Fruit fly (Drosophila melanogaster) whole organism, embryonic: ENCODE results near the gene CG3764.

Experiments used
- Antp ChIP-seq: fragments of 200-800 bp; sonication (Bioruptor generic); optimal IDR thresholded peaks from 3 replicates; lab custom pipeline; 2016; ENCODE audit warnings: missing biosample characterization, missing genetic modification characterization
- Bgb ChIP-seq: fragments of 200-800 bp; sonication (Bioruptor generic); IDR thresholded peaks from 2 replicates; pipeline ENCODE4 v1.3.6; 2022; ENCODE audit warnings: missing biosample characterization, missing genetic modification characterization; ENCODE audit not compliant: partially characterized antibody
- CG1024 ChIP-seq: fragments of 200-800 bp; sonication (Bioruptor generic); IDR thresholded peaks from 2 replicates; pipeline ENCODE4 v1.3.6; 2022; ENCODE audit warnings: missing biosample characterization, missing genetic modification characterization
- CG15514 ChIP-seq: fragments of 200-800 bp; sonication (Bioruptor generic); optimal IDR thresholded peaks from 3 replicates; lab custom pipeline; 2017; ENCODE audit warnings: missing biosample characterization, missing genetic modification characterization, mild to moderate bottlenecking, moderate library complexity, missing genetic modification reagents
- CG16813 ChIP-seq: fragments of 200-800 bp; sonication (Bioruptor generic); IDR thresholded peaks from 3 replicates; pipeline ENCODE4 v1.3.6; 2022; ENCODE audit warnings: missing biosample characterization, missing genetic modification characterization; ENCODE audit not compliant: partially characterized antibody
- CG18764 ChIP-seq: fragments of 200-800 bp; sonication (Bioruptor generic); optimal IDR thresholded peaks from 3 replicates; lab custom pipeline; 2016; ENCODE audit warnings: missing biosample characterization, missing genetic modification characterization
- CG31441 ChIP-seq: fragments of 200-800 bp; sonication (Bioruptor generic); IDR thresholded peaks from 2 replicates; pipeline ENCODE4 v1.3.6; 2022; ENCODE audit warnings: missing biosample characterization, missing genetic modification characterization
- CG3163 ChIP-seq: fragments of 200-800 bp; sonication (Bioruptor generic); optimal IDR thresholded peaks from 3 replicates; lab custom pipeline; 2016; ENCODE audit warnings: missing biosample characterization, missing genetic modification characterization
- CG3281 ChIP-seq: fragments of 200-800 bp; sonication (Bioruptor generic); optimal IDR thresholded peaks from 3 replicates; lab custom pipeline; 2017; ENCODE audit warnings: missing biosample characterization, mild to moderate bottlenecking, missing genetic modification characterization
- CG3407 ChIP-seq: fragments of 200-800 bp; sonication (Bioruptor generic); optimal IDR thresholded peaks from 2 replicates; lab custom pipeline; 2018; ENCODE audit warnings: missing biosample characterization, mild to moderate bottlenecking, missing genetic modification characterization
- CG34376 ChIP-seq: fragments of 200-800 bp; sonication (Bioruptor generic); optimal IDR thresholded peaks from 2 replicates; lab custom pipeline; 2018; ENCODE audit warnings: missing biosample characterization, mild to moderate bottlenecking, missing genetic modification characterization
- CG4424 ChIP-seq: fragments of 200-800 bp; sonication (Bioruptor generic); optimal IDR thresholded peaks from 3 replicates; lab custom pipeline; 2016; ENCODE audit warnings: missing biosample characterization, missing genetic modification characterization
- CG7357 ChIP-seq: fragments of 200-800 bp; sonication (Bioruptor generic); IDR thresholded peaks from 3 replicates; pipeline ENCODE4 v1.3.6; 2022; ENCODE audit warnings: missing biosample characterization, missing genetic modification characterization
- CG7987 ChIP-seq: fragments of 200-800 bp; sonication (Bioruptor generic); optimal IDR thresholded peaks from 2 replicates; lab custom pipeline; 2018; ENCODE audit warnings: missing biosample characterization, mild to moderate bottlenecking, missing genetic modification characterization, moderate library complexity
- CG9817 ChIP-seq: fragments of 200-800 bp; sonication (Bioruptor generic); optimal IDR thresholded peaks from 2 replicates; lab custom pipeline; 2018; ENCODE audit warnings: missing biosample characterization, mild to moderate bottlenecking, missing genetic modification characterization, moderate library complexity
- CTCF ChIP-seq: fragments of 200-800 bp; sonication (Bioruptor generic); optimal IDR thresholded peaks from 2 replicates; lab custom pipeline; 2017; ENCODE audit warnings: missing biosample characterization, mild to moderate bottlenecking, missing genetic modification characterization, moderate library complexity
- CrebB ChIP-seq: fragments of 200-800 bp; sonication (Bioruptor generic); optimal IDR thresholded peaks from 3 replicates; lab custom pipeline; 2018; ENCODE audit warnings: missing biosample characterization, mild to moderate bottlenecking, missing genetic modification characterization
- D19B ChIP-seq: fragments of 200-800 bp; sonication (Bioruptor generic); optimal IDR thresholded peaks from 2 replicates; lab custom pipeline; 2017; ENCODE audit warnings: missing biosample characterization, mild to moderate bottlenecking, missing genetic modification characterization
- Fer2 ChIP-seq: fragments of 200-800 bp; sonication (Bioruptor generic); optimal IDR thresholded peaks from 2 replicates; lab custom pipeline; 2018; ENCODE audit warnings: missing biosample characterization, mild to moderate bottlenecking, missing genetic modification characterization, moderate library complexity
- Gug ChIP-seq: fragments of 200-800 bp; sonication (Bioruptor generic); IDR thresholded peaks from 4 replicates; pipeline ENCODE4 v1.3.6; 2022; ENCODE audit warnings: missing biosample characterization, missing genetic modification characterization
- H2.0 ChIP-seq: fragments of 200-800 bp; sonication (Bioruptor generic); IDR thresholded peaks from 2 replicates; pipeline ENCODE4 v1.3.6; 2022; ENCODE audit warnings: missing biosample characterization, missing genetic modification characterization
- HmgD ChIP-seq: fragments of 200-800 bp; sonication (Bioruptor generic); optimal IDR thresholded peaks from 3 replicates; lab custom pipeline; 2016; ENCODE audit warnings: missing biosample characterization, missing genetic modification characterization
- Hr51 ChIP-seq, 2 experiments: fragments of 200-800 bp; sonication (Bioruptor generic); optimal IDR thresholded peaks; 2 replicates in 1 of 2; 3 replicates in 1 of 2; lab custom pipeline; 2016 to 2018; ENCODE audit warnings: missing biosample characterization in 2 of 2, missing genetic modification characterization in 2 of 2, mild to moderate bottlenecking in 1 of 2, moderate library complexity in 1 of 2
- Mad ChIP-seq: fragments of 200-800 bp; sonication (Bioruptor generic); optimal IDR thresholded peaks from 2 replicates; lab custom pipeline; 2016; ENCODE audit warnings: missing biosample characterization, missing genetic modification characterization
- Nf-YB ChIP-seq: fragments of 200-800 bp; sonication (Bioruptor generic); optimal IDR thresholded peaks from 3 replicates; lab custom pipeline; 2019; ENCODE audit warnings: missing biosample characterization, mild to moderate bottlenecking, missing genetic modification characterization, moderate library complexity
- NfI ChIP-seq: fragments of 200-800 bp; sonication (Bioruptor generic); optimal IDR thresholded peaks from 3 replicates; lab custom pipeline; 2018; ENCODE audit warnings: missing biosample characterization, mild to moderate bottlenecking, missing genetic modification characterization, moderate library complexity
- Poxn ChIP-seq: fragments of 200-800 bp; sonication (Bioruptor generic); IDR thresholded peaks from 2 replicates; pipeline ENCODE4 v1.3.6; 2022; ENCODE audit warnings: missing biosample characterization, missing genetic modification characterization
- Sin3A ChIP-seq: fragments of >200 bp; optimal IDR thresholded peaks from 2 replicates; lab custom pipeline; 2018
- ase ChIP-seq: fragments of 200-800 bp; sonication (Bioruptor generic); IDR thresholded peaks from 3 replicates; pipeline ENCODE4 v1.3.6; 2022; ENCODE audit warnings: missing biosample characterization, missing genetic modification characterization
- az2 ChIP-seq: fragments of 200-800 bp; sonication (Bioruptor generic); optimal IDR thresholded peaks from 3 replicates; lab custom pipeline; 2016; ENCODE audit warnings: missing biosample characterization, missing genetic modification characterization
- chinmo ChIP-seq: fragments of 200-800 bp; sonication (Bioruptor generic); IDR thresholded peaks from 4 replicates; pipeline ENCODE4 v1.3.6; 2022; ENCODE audit warnings: missing biosample characterization, missing genetic modification characterization; ENCODE audit not compliant: partially characterized antibody
- chm ChIP-seq: fragments of 200-800 bp; sonication (Bioruptor generic); IDR thresholded peaks from 2 replicates; pipeline ENCODE4 v1.3.6; 2022; ENCODE audit warnings: missing biosample characterization, missing genetic modification characterization
- ci ChIP-seq: fragments of 200-800 bp; sonication (Bioruptor generic); IDR thresholded peaks from 3 replicates; pipeline ENCODE4 v1.3.6; 2022; ENCODE audit warnings: missing biosample characterization, missing genetic modification characterization
- dan ChIP-seq: fragments of 200-800 bp; sonication (Bioruptor generic); IDR thresholded peaks from 2 replicates; pipeline ENCODE4 v1.3.6; 2022; ENCODE audit warnings: missing biosample characterization, missing genetic modification characterization
- dysf ChIP-seq: fragments of 200-800 bp; sonication (Bioruptor generic); IDR thresholded peaks from 3 replicates; pipeline ENCODE4 v1.3.6; 2022; ENCODE audit warnings: missing biosample characterization, missing genetic modification characterization
- emc ChIP-seq: fragments of 200-800 bp; sonication (Bioruptor generic); optimal IDR thresholded peaks from 2 replicates; lab custom pipeline; 2016; ENCODE audit warnings: missing biosample characterization, missing genetic modification characterization
- fru ChIP-seq: fragments of >200 bp; optimal IDR thresholded peaks from 2 replicates; lab custom pipeline; 2017
- gfzf ChIP-seq: fragments of 200-800 bp; sonication (Bioruptor generic); optimal IDR thresholded peaks from 2 replicates; lab custom pipeline; 2016; ENCODE audit warnings: missing biosample characterization, mild to moderate bottlenecking, missing genetic modification characterization, moderate library complexity
- hkb ChIP-seq, 2 experiments: fragments of 200-800 bp in 1 of 2; fragments of >200 bp in 1 of 2; sonication (Bioruptor generic) in 1 of 2; IDR thresholded peaks in 1 of 2; optimal IDR thresholded peaks in 1 of 2; 2 replicates each; pipeline versions ENCODE4 v1.3.6 to Lab custom; 2017 to 2022; ENCODE audit warnings: missing biosample characterization in 1 of 2, missing genetic modification characterization in 1 of 2
- kay ChIP-seq: fragments of 200-800 bp; sonication (Bioruptor generic); optimal IDR thresholded peaks from 2 replicates; lab custom pipeline; 2016; ENCODE audit warnings: missing biosample characterization, missing genetic modification characterization
- lmd ChIP-seq: fragments of 200-800 bp; sonication (Bioruptor generic); IDR thresholded peaks from 2 replicates; pipeline ENCODE4 v1.3.6; 2022; ENCODE audit warnings: missing biosample characterization, missing genetic modification characterization
- lov ChIP-seq, 2 experiments: fragments of 200-800 bp in 1 of 2; fragments of >200 bp in 1 of 2; sonication (Bioruptor generic) in 1 of 2; IDR thresholded peaks in 1 of 2; optimal IDR thresholded peaks in 1 of 2; 2 replicates in 1 of 2; 3 replicates in 1 of 2; pipeline versions ENCODE4 v1.3.6 to Lab custom; 2017 to 2022; ENCODE audit warnings: missing biosample characterization in 1 of 2, missing genetic modification characterization in 1 of 2
- oc ChIP-seq: fragments of 200-800 bp; sonication (Bioruptor generic); optimal IDR thresholded peaks from 2 replicates; lab custom pipeline; 2018; ENCODE audit warnings: missing biosample characterization, mild to moderate bottlenecking, missing genetic modification characterization, moderate library complexity
- pita ChIP-seq: fragments of 200-800 bp; sonication (Bioruptor generic); optimal IDR thresholded peaks from 2 replicates; lab custom pipeline; 2017; ENCODE audit warnings: missing biosample characterization, mild to moderate bottlenecking, missing genetic modification characterization
- sc ChIP-seq, 3 experiments: fragments of >200 bp in 2 of 3; fragments of 200-800 bp in 1 of 3; sonication (Bioruptor generic) in 1 of 3; optimal IDR thresholded peaks; 2 replicates in 2 of 3; 3 replicates in 1 of 3; lab custom pipeline; 2017; ENCODE audit warnings: mild to moderate bottlenecking in 1 of 3, missing biosample characterization in 1 of 3, missing genetic modification characterization in 1 of 3, missing genetic modification reagents in 1 of 3
- sens-2 ChIP-seq: fragments of 200-800 bp; sonication (Bioruptor generic); IDR thresholded peaks from 2 replicates; pipeline ENCODE4 v1.3.6; 2022; ENCODE audit warnings: missing biosample characterization, missing genetic modification characterization
- slp2 ChIP-seq: fragments of 200-800 bp; sonication (Bioruptor generic); optimal IDR thresholded peaks from 2 replicates; lab custom pipeline; 2016; ENCODE audit warnings: missing biosample characterization, missing genetic modification characterization
- tgo ChIP-seq: fragments of 200-800 bp; sonication (Bioruptor generic); IDR thresholded peaks from 3 replicates; pipeline ENCODE4 v1.3.6; 2022; ENCODE audit warnings: missing biosample characterization, missing genetic modification characterization
- wdn ChIP-seq: fragments of 200-800 bp; sonication (Bioruptor generic); IDR thresholded peaks from 2 replicates; pipeline ENCODE4 v1.3.6; 2022; ENCODE audit warnings: missing biosample characterization, missing genetic modification characterization

CG3764 gene

DNA sequence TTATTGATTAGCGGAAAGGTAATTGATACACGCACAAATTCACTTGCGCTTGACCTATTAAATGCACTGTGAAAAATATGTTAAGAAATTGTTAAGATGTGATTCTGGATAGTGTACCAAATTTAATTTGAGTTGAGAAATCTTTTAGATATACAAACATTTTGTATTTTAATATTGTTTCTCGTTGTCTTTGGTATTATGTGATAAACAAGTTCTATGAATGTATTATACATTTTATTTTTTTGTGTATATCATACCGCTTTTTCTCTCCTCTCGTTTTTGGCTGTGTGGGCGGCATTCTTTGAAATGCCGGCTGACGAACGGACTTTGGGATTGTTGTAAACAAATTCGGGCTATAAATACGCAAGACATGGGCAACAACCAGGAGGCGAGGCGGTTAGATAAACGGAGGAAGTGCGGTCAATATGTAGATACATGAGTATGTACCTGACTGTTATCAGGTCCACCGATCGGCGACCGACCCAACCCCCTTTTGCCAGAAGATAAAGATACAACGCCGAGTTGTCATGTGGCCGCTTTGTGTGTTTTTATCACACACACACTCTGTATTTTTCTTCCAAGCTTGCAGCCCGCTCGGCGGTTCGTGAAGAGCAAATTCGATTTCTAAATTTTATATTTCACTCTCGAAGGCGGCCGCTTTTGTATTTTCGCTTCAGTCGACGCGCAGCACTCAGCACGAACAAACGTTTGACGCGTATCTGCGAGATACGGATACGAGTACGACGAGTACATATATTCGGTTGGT, 55.4 kb downstream of the CG3764 start (continued):
- no peak for TF ChIP-seq lov (optimal IDR thresholded peaks at IDR 0.05; lab: Kevin White, UChicago)
- no peak for TF ChIP-seq lov (GFP tag; IDR thresholded peaks at IDR 0.05; lab: Robert Waterston, UW)
- peak; percentile 5 for TF ChIP-seq CG18764 (GFP tag; lab: Kevin White, UChicago)
- peak; percentile 57 for TF ChIP-seq CG15514 (GFP tag; lab: Kevin White, UChicago)
- no peak for TF ChIP-seq dan (GFP tag; lab: Robert Waterston, UW)
- TF ChIP-seq Mad (GFP tag; lab: Kevin White, UChicago): no peak
- peak; percentile 51 for TF ChIP-seq CrebB (tag; lab: Kevin White, UChicago)
- TF ChIP-seq az2: peak; percentile 62
- peak; percentile 33; the same call in 1 of the 2 replicates for TF ChIP-seq chm (GFP tag; lab: Robert Waterston, UW)
- TF ChIP-seq CG9817 (tag; lab: Kevin White, UChicago): peak; percentile 56
- no peak for TF ChIP-seq hkb (optimal IDR thresholded peaks at IDR 0.05; lab: Kevin White, UChicago)
- peak; percentile 79 for TF ChIP-seq hkb (GFP tag; IDR thresholded peaks at IDR 0.05; lab: Robert Waterston, UW)
- TF ChIP-seq HmgD (GFP tag; lab: Kevin White, UChicago): no peak
- peak; percentile 66; the same call in 2 of the 3 replicates for TF ChIP-seq CG7357 (GFP tag; lab: Robert Waterston, UW)
- TF ChIP-seq fru: no peak
- TF ChIP-seq CG3163 (GFP tag; lab: Kevin White, UChicago): no peak
- TF ChIP-seq ase: peak; percentile 73
- TF ChIP-seq CG3281 (GFP tag; lab: Kevin White, UChicago): peak; percentile 82
- peak; percentile 50 for TF ChIP-seq Nf-YB
- peak; percentile 78 for TF ChIP-seq dysf
- TF ChIP-seq Sin3A: no peak
- TF ChIP-seq Gug (GFP tag; lab: Robert Waterston, UW): peak; percentile 23; the same call in 2 of the 4 replicates
- peak; percentile 77 for TF ChIP-seq tgo
- TF ChIP-seq Hr51 (GFP tag; optimal IDR thresholded peaks at IDR 0.05; lab: Kevin White, UChicago): peak; percentile 20 to 82
- TF ChIP-seq Fer2: peak; percentile 31
- peak; percentile 44; the same call in 1 of the 2 replicates for TF ChIP-seq CG1024
- TF ChIP-seq sens-2 (GFP tag; lab: Robert Waterston, UW): no peak
- no peak for TF ChIP-seq pita (GFP tag; lab: Kevin White, UChicago)
- no peak for TF ChIP-seq emc (GFP tag; lab: Kevin White, UChicago)
- TF ChIP-seq Bgb (GFP tag; lab: Robert Waterston, UW): peak; percentile 40; the same call in 1 of the 2 replicates
- peak; percentile 33 for TF ChIP-seq D19B (GFP tag; lab: Kevin White, UChicago)
- peak; percentile 97 for TF ChIP-seq chinmo (GFP tag; lab: Robert Waterston, UW)
- peak; percentile 77 for TF ChIP-seq ci (GFP tag; lab: Robert Waterston, UW)
- TF ChIP-seq sc (optimal IDR thresholded peaks at IDR 0.05; lab: Kevin White, UChicago): no peak
- TF ChIP-seq sc (GFP tag; optimal IDR thresholded peaks at IDR 0.05; lab: Kevin White, UChicago): peak; percentile 15
- peak; percentile 63 for TF ChIP-seq CG31441 (GFP tag; lab: Robert Waterston, UW)
- TF ChIP-seq H2.0 (GFP tag; lab: Robert Waterston, UW): peak; percentile 42; the same call in 1 of the 2 replicates
- peak; percentile 56 for TF ChIP-seq CG4424 (GFP tag; lab: Kevin White, UChicago)
- peak; percentile 64 for TF ChIP-seq oc (tag; lab: Kevin White, UChicago)
- no peak for TF ChIP-seq CG7987 (GFP tag; lab: Kevin White, UChicago)
- peak; percentile 74 for TF ChIP-seq lmd (GFP tag; lab: Robert Waterston, UW)
- TF ChIP-seq slp2 (GFP tag; lab: Kevin White, UChicago): peak; percentile 73
- TF ChIP-seq CG3407: no peak
- TF ChIP-seq CTCF (GFP tag; lab: Kevin White, UChicago): no peak
- peak; percentile 65; the same call in 1 of the 2 replicates for TF ChIP-seq wdn (GFP tag; lab: Robert Waterston, UW)
- peak; percentile 57 for TF ChIP-seq CG34376
- TF ChIP-seq Antp (GFP tag; lab: Kevin White, UChicago): peak; percentile 1
- TF ChIP-seq gfzf (GFP tag; lab: Kevin White, UChicago): no peak
- TF ChIP-seq kay (GFP tag; lab: Kevin White, UChicago): no peak
- TF ChIP-seq CG16813 (GFP tag; lab: Robert Waterston, UW): no peak
- TF ChIP-seq NfI (GFP tag; lab: Kevin White, UChicago): peak; percentile 53
- TF ChIP-seq Poxn (GFP tag; lab: Robert Waterston, UW): no peak
